Fruit fly (Drosophila melanogaster) S2 (cell line): ENCODE data around the gene CG45307.

ENCODE experiments used
- CG8478 ChIP-seq: fragments of >200 bp; optimal IDR thresholded peaks from 2 replicates; lab custom pipeline; 2018
- CTCF ChIP-seq, 2 experiments: fragments of >200 bp; optimal IDR thresholded peaks; 2 replicates each; lab custom pipeline; 2018

DNA sequence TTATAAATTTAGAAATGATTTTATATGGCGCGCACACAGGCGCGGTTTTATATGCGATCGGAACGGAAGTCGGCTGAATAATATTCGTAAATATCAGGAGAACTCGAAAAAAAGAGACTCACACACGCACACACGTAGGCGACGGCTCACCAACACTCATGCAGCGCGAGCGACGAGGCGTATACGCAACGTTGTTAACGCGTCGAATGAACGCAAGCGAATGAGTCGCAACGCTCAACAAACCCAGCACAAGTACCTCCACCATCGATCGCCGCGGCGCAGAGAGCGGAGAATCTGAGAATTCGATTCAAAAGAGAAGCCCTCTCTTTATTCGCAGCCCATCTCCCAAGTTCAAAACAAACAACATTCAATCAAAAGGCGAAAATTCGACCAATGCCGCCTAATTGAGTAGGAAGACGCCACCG lies 16.3 kb downstream of the CG45307 start:
- TF ChIP-seq CG8478 (lab: Kevin White, UChicago), result no peak
- TF ChIP-seq CTCF (optimal IDR thresholded peaks at IDR 0.05; lab: Kevin White, UChicago), result no peak
